Worm (Caenorhabditis elegans): ENCODE measurements around the gene F17C8.9.

DNA sequence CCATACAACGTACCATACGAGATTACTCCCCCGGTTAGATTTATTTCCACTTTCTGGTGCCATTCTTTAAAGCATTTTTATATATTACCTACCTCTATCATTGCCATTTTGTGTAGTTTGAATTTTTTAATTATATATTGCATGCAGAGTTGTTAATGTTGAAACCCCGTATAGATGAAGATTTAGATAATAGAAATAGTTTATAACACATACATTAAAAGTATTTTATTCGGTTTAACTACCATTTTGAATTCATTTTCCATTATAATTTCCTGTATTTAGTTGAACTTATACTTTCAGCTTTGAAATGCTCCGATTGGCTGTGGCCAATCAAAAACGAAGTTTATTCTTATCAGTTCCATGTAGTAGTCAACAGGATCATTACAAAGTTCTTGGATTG lies 36.3 kb upstream of the F17C8.9 start, which contains the start of gene dnj-18:
- TF ChIP-seq dox-1 (GFP tag; IDR thresholded peaks at IDR 0.05) (no peak), ama-1 (optimal IDR thresholded peaks at IDR 0.05) (no peak), ama-1 (GFP tag; optimal IDR thresholded peaks at IDR 0.05) (no peak), nfya-2 (GFP tag; IDR thresholded peaks at IDR 0.05) (no peak), nhr-179 (tag; optimal IDR thresholded peaks at IDR 0.05) (no peak), ceh-27 (GFP tag; optimal IDR thresholded peaks at IDR 0.05) (no peak), nfya-1 (tag; optimal IDR thresholded peaks at IDR 0.05; ENCODE audit: borderline replicate concordance, insufficient read depth) (no peak), lag-1 (GFP tag; IDR thresholded peaks at IDR 0.05) (no peak), D2030.7 (GFP tag; IDR thresholded peaks at IDR 0.05) (no peak), F23B12.7 (tag; optimal IDR thresholded peaks at IDR 0.05; ENCODE audit: insufficient read depth) (no peak)

All from whole organism, young adult.